Fruit fly (Drosophila melanogaster) whole organism, embryonic: ENCODE measurements around the gene Prosalpha6T.
A peak's percentile ranks its signal among the peaks of the same experiment; 100 is the strongest.

Source experiments
- ATbp ChIP-seq: fragments of 200-800 bp; sonication (Bioruptor generic); optimal IDR thresholded peaks from 2 replicates; lab custom pipeline; 2017; ENCODE audit warnings: missing biosample characterization, mild to moderate bottlenecking, missing genetic modification characterization, missing genetic modification reagents
- Ada2b ChIP-seq: fragments of 200-800 bp; sonication (Bioruptor generic); IDR thresholded peaks from 2 replicates; pipeline ENCODE4 v1.3.6; 2022; ENCODE audit warnings: missing biosample characterization, missing genetic modification characterization
- Awh ChIP-seq: fragments of 200-800 bp; sonication (Bioruptor generic); IDR thresholded peaks from 2 replicates; pipeline ENCODE4, ENCODE4 v1.3.6; 2022; ENCODE audit warnings: missing biosample characterization, missing genetic modification characterization
- CG10654 ChIP-seq: fragments of 200-800 bp; sonication (Bioruptor generic); optimal IDR thresholded peaks from 2 replicates; lab custom pipeline; 2016; ENCODE audit warnings: missing biosample characterization, missing genetic modification characterization
- CG13894 ChIP-seq: fragments of 200-800 bp; sonication (Bioruptor generic); optimal IDR thresholded peaks from 3 replicates; lab custom pipeline; 2018; ENCODE audit warnings: missing biosample characterization, mild to moderate bottlenecking, missing genetic modification characterization, moderate library complexity
- CG17359 ChIP-seq: fragments of 200-800 bp; sonication (Bioruptor generic); optimal IDR thresholded peaks from 3 replicates; lab custom pipeline; 2018; ENCODE audit warnings: missing biosample characterization, mild to moderate bottlenecking, missing genetic modification characterization, moderate library complexity
- CG1832 ChIP-seq: fragments of 200-800 bp; sonication (Bioruptor generic); optimal IDR thresholded peaks from 2 replicates; lab custom pipeline; 2017; ENCODE audit warnings: missing biosample characterization, mild to moderate bottlenecking, missing genetic modification characterization, inconsistent platforms
- CG30020 ChIP-seq: fragments of 200-800 bp; optimal IDR thresholded peaks from 2 replicates; lab custom pipeline; 2019; ENCODE audit warnings: missing biosample characterization, mild to moderate bottlenecking, missing genetic modification characterization, moderate library complexity
- CG32772 ChIP-seq: fragments of 200-800 bp; sonication (Bioruptor generic); IDR thresholded peaks from 2 replicates; pipeline ENCODE4 v1.3.6; 2022; ENCODE audit warnings: missing biosample characterization, missing genetic modification characterization
- CG34224 ChIP-seq: fragments of 200-800 bp; sonication (Bioruptor generic); IDR thresholded peaks from 3 replicates; pipeline ENCODE4 v1.3.6; 2022; ENCODE audit warnings: missing biosample characterization, missing genetic modification characterization; ENCODE audit not compliant: partially characterized antibody
- CG34422 ChIP-seq: fragments of 200-800 bp; sonication (Bioruptor generic); IDR thresholded peaks from 3 replicates; pipeline ENCODE4 v1.3.6; 2022; ENCODE audit warnings: missing biosample characterization, missing genetic modification characterization
- CG4328 ChIP-seq: fragments of 200-800 bp; sonication (Bioruptor generic); optimal IDR thresholded peaks from 3 replicates; lab custom pipeline; 2017; ENCODE audit warnings: missing biosample characterization, missing genetic modification reagents, missing genetic modification characterization
- CG4730 ChIP-seq: fragments of 200-800 bp; sonication (Bioruptor generic); IDR thresholded peaks from 2 replicates; pipeline ENCODE4 v1.3.6; 2022; ENCODE audit warnings: missing biosample characterization, missing genetic modification characterization
- CG6791 ChIP-seq: fragments of 200-800 bp; sonication (Bioruptor generic); IDR thresholded peaks from 3 replicates; pipeline ENCODE4 v1.3.6; 2022; ENCODE audit warnings: missing biosample characterization, missing genetic modification characterization; ENCODE audit not compliant: partially characterized antibody
- CG7271 ChIP-seq: fragments of 200-800 bp; sonication (Bioruptor generic); optimal IDR thresholded peaks from 2 replicates; lab custom pipeline; 2018; ENCODE audit warnings: missing biosample characterization, mild to moderate bottlenecking, missing genetic modification characterization, moderate library complexity
- CG7987 ChIP-seq: fragments of 200-800 bp; sonication (Bioruptor generic); optimal IDR thresholded peaks from 2 replicates; lab custom pipeline; 2018; ENCODE audit warnings: missing biosample characterization, mild to moderate bottlenecking, missing genetic modification characterization, moderate library complexity
- CG8281 ChIP-seq: fragments of 200-800 bp; sonication (Bioruptor generic); optimal IDR thresholded peaks from 2 replicates; lab custom pipeline; 2018; ENCODE audit warnings: missing biosample characterization, mild to moderate bottlenecking, missing genetic modification characterization, moderate library complexity
- CG8924 ChIP-seq: fragments of 200-800 bp; optimal IDR thresholded peaks from 3 replicates; lab custom pipeline; 2019; ENCODE audit warnings: missing biosample characterization, mild to moderate bottlenecking, missing genetic modification characterization, moderate library complexity
- CG9215 ChIP-seq: fragments of 200-800 bp; sonication (Bioruptor generic); IDR thresholded peaks from 2 replicates; pipeline ENCODE4 v1.3.6; 2022; ENCODE audit warnings: missing biosample characterization, missing genetic modification characterization
- CG9727 ChIP-seq: fragments of 200-800 bp; sonication (Bioruptor generic); optimal IDR thresholded peaks from 3 replicates; lab custom pipeline; 2017; ENCODE audit warnings: missing biosample characterization, mild to moderate bottlenecking, missing genetic modification characterization
- Camta ChIP-seq: fragments of 200-800 bp; sonication (Bioruptor generic); optimal IDR thresholded peaks from 2 replicates; lab custom pipeline; 2016; ENCODE audit warnings: missing biosample characterization, missing genetic modification characterization
- D19A ChIP-seq: fragments of 200-800 bp; optimal IDR thresholded peaks from 3 replicates; lab custom pipeline; 2019; ENCODE audit warnings: missing biosample characterization, mild to moderate bottlenecking, missing genetic modification characterization, moderate library complexity
- Dbx ChIP-seq: fragments of 200-800 bp; sonication (Bioruptor generic); IDR thresholded peaks from 3 replicates; pipeline ENCODE4 v1.3.6; 2022; ENCODE audit warnings: missing biosample characterization, missing genetic modification characterization
- Dref ChIP-seq: fragments of 200-800 bp; sonication (Bioruptor generic); IDR thresholded peaks from 2 replicates; pipeline ENCODE4 v1.3.6; 2022; ENCODE audit warnings: missing biosample characterization, missing genetic modification characterization
- Ets65A ChIP-seq: fragments of 200-800 bp; sonication (Bioruptor generic); peaks from one replicate; lab custom pipeline; 2016; ENCODE audit warnings: missing biosample characterization, missing genetic modification characterization
- Fer1 ChIP-seq: fragments of 200-800 bp; sonication (Bioruptor generic); optimal IDR thresholded peaks from 2 replicates; lab custom pipeline; 2017; ENCODE audit warnings: missing biosample characterization, mild to moderate bottlenecking, missing genetic modification characterization
- GATAe ChIP-seq: fragments of 200-800 bp; sonication (Bioruptor generic); conservative IDR thresholded peaks from 2 replicates; pipeline ENCODE4 v1.3.6; 2022; ENCODE audit warnings: missing biosample characterization, missing genetic modification characterization
- Hand ChIP-seq: fragments of 200-800 bp; sonication (Bioruptor generic); optimal IDR thresholded peaks from 2 replicates; lab custom pipeline; 2017; ENCODE audit warnings: mild to moderate bottlenecking, missing biosample characterization, missing genetic modification reagents, missing genetic modification characterization
- Hmr ChIP-seq: fragments of 200-800 bp; sonication (Bioruptor generic); optimal IDR thresholded peaks from 3 replicates; lab custom pipeline; 2017; ENCODE audit warnings: mild to moderate bottlenecking, missing biosample characterization, missing genetic modification reagents, missing genetic modification characterization
- Hsf ChIP-seq: fragments of 200-800 bp; sonication (Bioruptor generic); optimal IDR thresholded peaks from 3 replicates; lab custom pipeline; 2016; ENCODE audit warnings: missing biosample characterization, missing genetic modification characterization
- Med ChIP-seq: fragments of 200-800 bp; sonication (Bioruptor generic); peaks from one replicate; lab custom pipeline; 2016; ENCODE audit warnings: missing biosample characterization, missing genetic modification characterization, mild to moderate bottlenecking, inconsistent platforms, moderate library complexity
- Mes4 ChIP-seq: fragments of 200-800 bp; sonication (Bioruptor generic); optimal IDR thresholded peaks from 2 replicates; lab custom pipeline; 2016; ENCODE audit warnings: missing biosample characterization, missing genetic modification characterization
- NK7.1 ChIP-seq: fragments of 200-800 bp; sonication (Bioruptor generic); optimal IDR thresholded peaks from 3 replicates; lab custom pipeline; 2016; ENCODE audit warnings: missing biosample characterization, missing genetic modification characterization
- Nf-YC ChIP-seq: fragments of 200-800 bp; optimal IDR thresholded peaks from 3 replicates; lab custom pipeline; 2019; ENCODE audit warnings: missing biosample characterization, mild to moderate bottlenecking, missing genetic modification characterization, moderate library complexity
- Opbp ChIP-seq: fragments of 200-800 bp; sonication (Bioruptor generic); IDR thresholded peaks from 3 replicates; pipeline ENCODE4 v1.3.6; 2022; ENCODE audit warnings: missing biosample characterization, missing genetic modification characterization; ENCODE audit not compliant: partially characterized antibody
- Pdp1 ChIP-seq, 2 experiments: fragments of 200-800 bp; sonication (Bioruptor generic); optimal IDR thresholded peaks; 3 replicates each; lab custom pipeline; 2016; ENCODE audit warnings: missing biosample characterization in 2 of 2, missing genetic modification characterization in 2 of 2, mild to moderate bottlenecking in 1 of 2, moderate library complexity in 1 of 2
- Stat92E ChIP-seq, 3 experiments: fragments of >200 bp in 2 of 3; fragments of 200-800 bp in 1 of 3; sonication (Bioruptor generic) in 1 of 3; optimal IDR thresholded peaks; 2 replicates each; lab custom pipeline; 2017 to 2019; ENCODE audit warnings: missing biosample characterization in 3 of 3, missing genetic modification characterization in 3 of 3, mild to moderate bottlenecking in 1 of 3, moderate library complexity in 1 of 3
- TFAM ChIP-seq: fragments of 200-800 bp; sonication (Bioruptor generic); optimal IDR thresholded peaks from 2 replicates; lab custom pipeline; 2017; ENCODE audit warnings: missing biosample characterization, missing genetic modification characterization, inconsistent platforms
- ab ChIP-seq: fragments of 200-800 bp; sonication (Bioruptor generic); optimal IDR thresholded peaks from 2 replicates; lab custom pipeline; 2016; ENCODE audit warnings: missing biosample characterization, missing genetic modification characterization
- en ChIP-seq: fragments of 200-800 bp; sonication (Bioruptor generic); optimal IDR thresholded peaks from 2 replicates; lab custom pipeline; 2016; ENCODE audit warnings: missing biosample characterization, missing genetic modification characterization
- eyg ChIP-seq: fragments of 200-800 bp; sonication (Bioruptor generic); optimal IDR thresholded peaks from 3 replicates; lab custom pipeline; 2016; ENCODE audit warnings: missing biosample characterization, missing genetic modification characterization
- fd102C ChIP-seq: fragments of 200-800 bp; sonication (Bioruptor generic); optimal IDR thresholded peaks from 2 replicates; lab custom pipeline; 2018; ENCODE audit warnings: missing biosample characterization, mild to moderate bottlenecking, missing genetic modification characterization, moderate library complexity
- fru ChIP-seq: fragments of >200 bp; optimal IDR thresholded peaks from 2 replicates; lab custom pipeline; 2017
- gro ChIP-seq: fragments of 200-800 bp; sonication (Bioruptor generic); optimal IDR thresholded peaks from 2 replicates; lab custom pipeline; 2016; ENCODE audit warnings: missing biosample characterization, missing genetic modification characterization
- ind ChIP-seq: fragments of 200-800 bp; sonication (Bioruptor generic); optimal IDR thresholded peaks from 3 replicates; lab custom pipeline; 2016; ENCODE audit warnings: missing biosample characterization, missing genetic modification characterization
- pnt ChIP-seq: fragments of 200-800 bp; sonication (Bioruptor generic); optimal IDR thresholded peaks from 3 replicates; lab custom pipeline; 2016; ENCODE audit warnings: missing biosample characterization, missing genetic modification characterization
- sisA ChIP-seq: fragments of 200-800 bp; sonication (Bioruptor generic); IDR thresholded peaks from 2 replicates; pipeline ENCODE4 v1.3.6; 2022; ENCODE audit warnings: missing biosample characterization, missing genetic modification characterization
- ssp ChIP-seq: fragments of 200-800 bp; sonication (Bioruptor generic); IDR thresholded peaks from 2 replicates; pipeline ENCODE4 v1.3.6; 2022; ENCODE audit warnings: missing biosample characterization, missing genetic modification characterization
- tll ChIP-seq, 2 experiments: fragments of 200-800 bp in 1 of 2; fragments of >200 bp in 1 of 2; sonication (Bioruptor generic) in 1 of 2; optimal IDR thresholded peaks; 2 replicates each; lab custom pipeline; 2017 to 2019; ENCODE audit warnings: missing biosample characterization in 2 of 2, missing genetic modification characterization in 2 of 2, mild to moderate bottlenecking in 1 of 2, moderate library complexity in 1 of 2
- ttk ChIP-seq: fragments of 200-800 bp; sonication (Bioruptor generic); IDR thresholded peaks from 2 replicates; pipeline ENCODE4 v2.1.2; 2022; ENCODE audit warnings: missing biosample characterization, missing genetic modification characterization
- tup ChIP-seq: fragments of 200-800 bp; sonication (Bioruptor generic); optimal IDR thresholded peaks from 2 replicates; lab custom pipeline; 2016; ENCODE audit warnings: missing biosample characterization, mild to moderate bottlenecking, missing genetic modification characterization, moderate library complexity
- vnd ChIP-seq: fragments of 200-800 bp; sonication (Bioruptor generic); IDR thresholded peaks from 3 replicates; pipeline ENCODE4 v1.3.6; 2022; ENCODE audit warnings: missing biosample characterization, missing genetic modification characterization; ENCODE audit not compliant: partially characterized antibody

Gene Prosalpha6T

DNA sequence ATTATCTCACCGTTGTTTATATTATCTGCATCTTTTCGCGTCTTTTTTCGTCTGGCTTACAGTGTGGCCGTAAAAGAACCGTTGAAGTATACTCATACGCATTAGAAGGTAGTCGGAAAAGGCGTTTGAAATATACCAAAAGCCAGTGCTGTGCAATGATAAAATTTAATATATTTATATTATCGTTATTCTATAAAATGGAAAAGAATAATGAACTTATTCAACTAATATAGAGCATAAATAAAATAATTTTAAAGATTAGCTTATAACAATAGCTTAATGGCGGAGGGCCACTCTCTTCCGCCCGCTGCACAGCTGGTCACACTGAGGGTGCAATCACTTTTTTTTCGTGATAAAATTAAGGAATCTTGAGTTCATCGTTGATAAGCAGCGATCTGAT, 39.9 kb upstream of the Prosalpha6T start, which contains the start of the genes CG16974 and Edem2 (continued):
- TF ChIP-seq ttk (GFP tag; lab: Robert Waterston, UW) (peak; percentile 60), TFAM (GFP tag; lab: Kevin White, UChicago) (no peak), en (GFP tag; lab: Kevin White, UChicago) (no peak), fd102C (GFP tag; lab: Kevin White, UChicago) (no peak), CG9215 (GFP tag; lab: Robert Waterston, UW) (peak; percentile 70), Fer1 (GFP tag; lab: Kevin White, UChicago) (peak; percentile 67), CG7271 (tag; lab: Kevin White, UChicago) (peak; percentile 87), eyg (GFP tag; lab: Kevin White, UChicago) (no peak), sisA (peak; percentile 79), CG4730 (peak; percentile 69), Nf-YC (tag; lab: Kevin White, UChicago) (peak; percentile 74), Pdp1 (GFP tag; optimal IDR thresholded peaks at IDR 0.05; lab: Kevin White, UChicago) (peak in 1 of 2 experiments; percentile 39), CG7987 (GFP tag; lab: Kevin White, UChicago) (peak; percentile 69), Ada2b (GFP tag; lab: Robert Waterston, UW) (peak; percentile 64), CG17359 (tag; lab: Kevin White, UChicago) (peak; percentile 70), tup (GFP tag; lab: Kevin White, UChicago) (peak; percentile 66), Hand (GFP tag; lab: Kevin White, UChicago) (no peak), CG30020 (tag; lab: Kevin White, UChicago) (peak; percentile 66), Awh (peak; percentile 55), fru (no peak), tll (GFP tag; optimal IDR thresholded peaks at IDR 0.05; lab: Kevin White, UChicago) (no peak), Dref (GFP tag; lab: Robert Waterston, UW) (no peak), Hsf (GFP tag; lab: Kevin White, UChicago) (peak; percentile 63), GATAe (peak; percentile 87), CG34224 (no peak), vnd (GFP tag; lab: Robert Waterston, UW) (no peak), CG8281 (tag; lab: Kevin White, UChicago) (no peak), ssp (GFP tag; lab: Robert Waterston, UW) (peak; percentile 67), CG32772 (peak; percentile 85), pnt (GFP tag; lab: Kevin White, UChicago) (peak; percentile 27), Stat92E (GFP tag; optimal IDR thresholded peaks at IDR 0.05; lab: Kevin White, UChicago) (no peak)
- TF ChIP-seq, all 482 proteins: peak for 217

DNA sequence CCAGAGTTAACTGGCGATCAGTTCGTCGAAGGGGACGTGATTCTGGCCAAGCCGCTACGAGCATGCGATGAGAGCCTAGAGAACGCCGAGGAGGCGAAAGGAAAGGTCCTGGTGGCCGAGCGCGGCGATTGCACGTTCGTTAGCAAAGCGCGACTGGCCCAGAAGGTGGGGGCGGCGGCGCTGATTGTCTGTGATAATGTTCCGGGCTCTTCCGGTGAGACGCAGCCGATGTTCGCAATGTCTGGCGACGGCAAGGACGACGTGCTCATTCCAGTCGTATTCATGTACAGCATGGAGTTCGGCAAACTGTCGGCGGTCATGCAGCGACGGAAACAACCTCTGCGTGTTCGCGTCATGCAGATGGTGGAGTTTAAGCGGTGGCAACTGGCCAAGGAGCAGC, 36.0 kb upstream of the Prosalpha6T start:
- TF ChIP-seq CG1832 (GFP tag; lab: Kevin White, UChicago) (no peak), Mes4 (GFP tag; lab: Kevin White, UChicago) (no peak), Ets65A (GFP tag; lab: Kevin White, UChicago) (peak; percentile 93), Med (GFP tag; lab: Kevin White, UChicago) (peak; percentile 65), Opbp (GFP tag; lab: Robert Waterston, UW) (no peak), CG10654 (GFP tag; lab: Kevin White, UChicago) (no peak), Hmr (GFP tag; lab: Kevin White, UChicago) (no peak), CG13894 (tag; lab: Kevin White, UChicago) (no peak), ATbp (no peak), CG9727 (GFP tag; lab: Kevin White, UChicago) (no peak), CG34422 (GFP tag; lab: Robert Waterston, UW) (no peak), CG4328 (GFP tag; lab: Kevin White, UChicago) (no peak), ind (GFP tag; lab: Kevin White, UChicago) (no peak), CG6791 (no peak), D19A (tag; lab: Kevin White, UChicago) (no peak), NK7.1 (no peak), Camta (GFP tag; lab: Kevin White, UChicago) (no peak), Dbx (GFP tag; lab: Robert Waterston, UW) (0 out of 3 replicates have a peak, but pooled peaks have one; percentile 13), en (GFP tag; lab: Kevin White, UChicago) (no peak), ab (no peak), gro (no peak), CG8924 (tag; lab: Kevin White, UChicago) (no peak)
